Fruit fly (Drosophila melanogaster): ENCODE results near the gene CG7079.

DNA sequence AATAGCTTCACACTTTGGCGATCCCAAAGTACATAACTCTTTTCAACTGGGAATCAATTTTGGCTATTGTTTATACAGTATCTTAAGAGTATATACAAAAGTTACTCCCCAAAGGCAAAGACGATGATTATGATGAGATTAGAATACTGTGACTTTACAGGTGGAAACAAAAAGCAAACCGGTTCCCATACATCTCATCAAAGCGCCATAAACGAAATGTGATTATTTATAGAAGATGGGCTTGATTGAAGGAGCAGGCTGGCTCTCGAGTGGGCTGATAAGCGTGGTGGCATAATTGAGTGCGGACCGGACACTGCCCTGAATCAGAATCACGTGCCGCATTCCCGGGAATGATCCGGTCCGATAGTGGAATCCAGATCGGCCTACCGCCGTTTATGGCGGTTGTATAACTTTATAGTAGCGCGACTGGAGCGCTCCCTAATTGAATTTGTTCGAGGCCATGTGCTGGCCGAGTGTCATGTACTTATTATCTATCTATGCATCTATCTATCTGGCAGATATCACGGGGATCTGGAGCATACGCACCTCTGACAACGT lies 23.4 kb upstream of the CG7079 start:
- TF ChIP-seq Myc (optimal IDR thresholded peaks at IDR 0.05) (no peak), insv (optimal IDR thresholded peaks at IDR 0.05) (no peak), psq (optimal IDR thresholded peaks at IDR 0.05) (no peak), h (optimal IDR thresholded peaks at IDR 0.05) (no peak), Sin3A (optimal IDR thresholded peaks at IDR 0.05) (no peak), ttk (optimal IDR thresholded peaks at IDR 0.05) (no peak)

Measured in Kc167 (cell line).